Worm (Caenorhabditis elegans): ENCODE measurements around the gene Y105C5B.18.

DNA sequence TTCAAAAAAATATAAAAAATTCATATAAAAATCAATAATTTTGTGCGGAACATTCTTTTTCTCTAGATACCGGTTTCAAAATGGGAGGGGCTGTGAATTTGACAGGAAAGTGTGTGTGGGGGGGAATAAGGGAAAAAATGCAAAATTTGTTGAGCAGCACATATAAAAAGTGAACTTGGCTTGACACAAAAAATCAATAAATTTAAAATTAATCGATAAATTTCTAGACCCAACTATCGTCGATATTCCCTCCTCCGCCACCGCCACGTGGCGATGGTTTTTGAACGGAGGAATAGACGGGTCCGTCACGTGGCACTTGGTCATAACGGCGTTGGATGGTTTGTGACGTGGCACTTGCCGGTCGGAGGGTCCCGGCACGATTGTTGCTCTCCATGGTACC lies 33.5 kb downstream of the Y105C5B.18 start:
- TF ChIP-seq daf-12 (tag; optimal IDR thresholded peaks at IDR 0.05): no peak
- no peak for TF ChIP-seq unc-39 (tag; optimal IDR thresholded peaks at IDR 0.05)

Data from whole organism, L4 larva.